Worm (Caenorhabditis elegans) whole organism, L2 larva: ENCODE results near the gene F59B1.8.

Source experiments
- Y55F3AM.14 ChIP-seq: fragments of 200-800 bp; sonication (Bioruptor generic); optimal IDR thresholded peaks from 2 replicates; lab custom pipeline; 2018; ENCODE audit warnings: mild to moderate bottlenecking, missing genetic modification characterization, missing compliant biosample characterization
- blmp-1 ChIP-seq: sonication (generic microtip); optimal IDR thresholded peaks from 2 replicates; lab custom pipeline; 2017; ENCODE audit warnings: missing genetic modification characterization, mild to moderate bottlenecking, missing compliant biosample characterization, antibody characterized with exemption, moderate library complexity; ENCODE audit not compliant: insufficient read depth
- ceh-82 ChIP-seq: fragments of 150-350 bp; optimal IDR thresholded peaks from 2 replicates; lab custom pipeline; 2014; ENCODE audit warnings: missing biosample characterization, missing genetic modification characterization
- nhr-129 ChIP-seq: fragments of 150-350 bp; optimal IDR thresholded peaks from 2 replicates; lab custom pipeline; 2014; ENCODE audit warnings: missing biosample characterization, missing genetic modification characterization
- nhr-77 ChIP-seq: fragments of 150-350 bp; optimal IDR thresholded peaks from 2 replicates; lab custom pipeline; 2014; ENCODE audit warnings: missing biosample characterization, missing genetic modification characterization
- snpc-4 ChIP-seq: fragments of 150-350 bp; optimal IDR thresholded peaks from 2 replicates; lab custom pipeline; 2014; ENCODE audit warnings: missing biosample characterization, missing genetic modification characterization

ce11 chrV:3600570-3600969, 43.5 kb downstream of the F59B1.8 start, which contains the start of gene T22F3.7:
- no peak for TF ChIP-seq Y55F3AM.14 (GFP tag; lab: Kevin White, UChicago)
- TF ChIP-seq blmp-1, result no peak
- TF ChIP-seq nhr-77 (tag; lab: Kevin White, UChicago), result no peak
- TF ChIP-seq nhr-129 (tag; lab: Kevin White, UChicago), result no peak
- no peak for TF ChIP-seq snpc-4 (tag; lab: Kevin White, UChicago)
- no peak for TF ChIP-seq ceh-82
